Worm (Caenorhabditis elegans): ENCODE results near the gene hgap-2.

- TF ChIP-seq lin-39 (tag; optimal IDR thresholded peaks at IDR 0.05): no peak
- no peak for TF ChIP-seq dpl-1 (GFP tag; optimal IDR thresholded peaks at IDR 0.05)
- no peak for TF ChIP-seq vab-15 (tag; optimal IDR thresholded peaks at IDR 0.05)
- no peak for TF ChIP-seq pqm-1 (tag; optimal IDR thresholded peaks at IDR 0.05)
- no peak for TF ChIP-seq C04F5.9 (tag; optimal IDR thresholded peaks at IDR 0.05)
- no peak for TF ChIP-seq skn-1 (tag; optimal IDR thresholded peaks at IDR 0.05)
- TF ChIP-seq unc-62 (GFP tag; optimal IDR thresholded peaks at IDR 0.05): no peak
- no peak for TF ChIP-seq fkh-10 (GFP tag; optimal IDR thresholded peaks at IDR 0.05)
Observed at ce11 chrII:8703729-8704128, 19.0 kb upstream of the hgap-2 start, which contains the start of gene ceh-7.
